Worm (Caenorhabditis elegans): ENCODE results near the gene cdr-4.
"Not testable (repeated sequence)": the region's sequence is repeated elsewhere in the genome, so short reads cannot be mapped to it uniquely, and the experiment has no call there.

Gene cdr-4

ce11 chrV:12395699-12396098 is 12.7 kb downstream of the cdr-4 start, which contains the start of gene twk-14:
TSS of gene twk-14 (minus strand) at chrV:12395706.
- TF ChIP-seq snpc-4 (tag; optimal IDR thresholded peaks at IDR 0.05), result no peak
- no peak for TF ChIP-seq nhr-76 (tag; optimal IDR thresholded peaks at IDR 0.05)
- no peak for TF ChIP-seq elt-2 (tag; optimal IDR thresholded peaks at IDR 0.05)
- TF ChIP-seq nhr-77 (tag; optimal IDR thresholded peaks at IDR 0.05), result no peak
- TF ChIP-seq pha-4 (tag; optimal IDR thresholded peaks at IDR 0.05), result no peak
- TF ChIP-seq nhr-23 (tag; optimal IDR thresholded peaks at IDR 0.05), result no peak
- TF ChIP-seq lsy-12 (tag; optimal IDR thresholded peaks at IDR 0.05), result no peak
- no peak for TF ChIP-seq nhr-237 (tag; optimal IDR thresholded peaks at IDR 0.05)
- no peak for TF ChIP-seq ceh-9 (tag; optimal IDR thresholded peaks at IDR 0.05)
- TF ChIP-seq fkh-10 (GFP tag; optimal IDR thresholded peaks at IDR 0.05), result no peak
- no peak for TF ChIP-seq lin-15B (tag; optimal IDR thresholded peaks at IDR 0.05)

DNA sequence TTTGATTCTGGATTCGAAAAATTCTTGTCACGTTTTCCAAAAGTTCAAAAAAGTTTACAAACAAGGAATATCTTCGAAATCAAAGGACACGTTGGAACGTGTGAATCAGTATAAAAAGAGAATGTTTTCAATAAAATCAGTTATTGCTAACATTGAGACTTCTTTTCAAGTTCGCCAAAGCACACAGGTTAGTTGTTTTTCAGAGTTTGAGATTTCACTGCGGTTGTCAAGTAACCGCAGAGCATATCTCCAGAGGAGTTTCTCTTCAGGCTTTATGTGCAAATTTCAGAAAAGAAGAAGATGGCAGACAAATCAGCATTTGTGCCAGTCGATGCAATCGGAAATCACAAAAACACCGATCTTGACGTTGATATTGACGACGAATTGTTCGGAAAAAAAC is 22.3 kb downstream of the cdr-4 start, which contains the start of gene K01D12.15:
Gene K01D12.15 (plus strand): TSS at position 301 of the 400 bp plus-strand sequence.
- TF ChIP-seq fos-1 (tag; optimal IDR thresholded peaks at IDR 0.05) (no peak), ceh-9 (tag; optimal IDR thresholded peaks at IDR 0.05) (no peak), zag-1 (tag; optimal IDR thresholded peaks at IDR 0.05) (no peak), tbx-2 (tag; optimal IDR thresholded peaks at IDR 0.05) (no peak), fkh-10 (GFP tag; optimal IDR thresholded peaks at IDR 0.05) (no peak), mml-1 (tag; optimal IDR thresholded peaks at IDR 0.05) (no peak), nhr-12 (tag; optimal IDR thresholded peaks at IDR 0.05) (no peak), R02D3.7 (tag; optimal IDR thresholded peaks at IDR 0.05) (no peak), unc-39 (tag; optimal IDR thresholded peaks at IDR 0.05) (no peak), nhr-25 (tag; optimal IDR thresholded peaks at IDR 0.05) (no peak), ama-1 (optimal IDR thresholded peaks at IDR 0.05) (no peak), nhr-76 (tag; optimal IDR thresholded peaks at IDR 0.05) (no peak), egl-5 (tag; optimal IDR thresholded peaks at IDR 0.05) (no peak), nhr-67 (tag; optimal IDR thresholded peaks at IDR 0.05) (no peak), ceh-82 (tag; optimal IDR thresholded peaks at IDR 0.05) (no peak), nhr-28 (tag; optimal IDR thresholded peaks at IDR 0.05) (no peak), hmg-11 (tag; optimal IDR thresholded peaks at IDR 0.05) (no peak), skn-1 (tag; optimal IDR thresholded peaks at IDR 0.05) (no peak), fkh-2 (tag; optimal IDR thresholded peaks at IDR 0.05) (no peak), jun-1 (tag; optimal IDR thresholded peaks at IDR 0.05) (no peak)

- TF ChIP-seq fkh-2 (tag; optimal IDR thresholded peaks at IDR 0.05), result no peak
- no peak for TF ChIP-seq nhr-77 (tag; optimal IDR thresholded peaks at IDR 0.05)
- TF ChIP-seq pqm-1 (tag; optimal IDR thresholded peaks at IDR 0.05), result no peak
- no peak for TF ChIP-seq mdl-1 (tag; optimal IDR thresholded peaks at IDR 0.05)
- no peak for TF ChIP-seq aly-2 (tag; optimal IDR thresholded peaks at IDR 0.05)
- TF ChIP-seq ceh-82 (tag; optimal IDR thresholded peaks at IDR 0.05), result no peak
- TF ChIP-seq ztf-11 (tag; optimal IDR thresholded peaks at IDR 0.05), result no peak
- TF ChIP-seq unc-62 (GFP tag; optimal IDR thresholded peaks at IDR 0.05), result no peak
Observed at ce11 chrV:12377256-12377655, 31.2 kb downstream of the cdr-4 start, which contains the start of gene K01D12.1. TSS of gene K01D12.1 (plus strand) at chrV:12377556.

DNA sequence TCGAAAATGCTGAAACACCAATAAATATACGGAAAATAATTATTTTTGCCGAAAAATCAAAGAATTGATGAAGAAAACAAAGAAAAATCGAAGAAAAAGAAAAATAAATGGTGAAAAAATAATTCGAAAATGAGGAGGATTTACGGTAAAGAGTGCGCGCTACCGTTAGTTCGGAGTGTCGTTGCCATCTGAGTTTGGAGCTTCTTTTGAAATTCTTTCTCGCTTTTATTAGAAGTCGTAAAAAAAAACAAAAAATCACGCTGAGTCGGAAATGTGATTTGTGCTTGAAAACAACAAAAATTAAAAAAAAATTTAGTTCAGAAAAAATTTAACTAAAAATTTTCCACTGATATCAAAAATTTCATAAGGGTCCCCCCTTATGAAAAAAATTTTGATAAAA is 34.2 kb downstream of the cdr-4 start, which contains the start of gene F23H12.10:
Gene F23H12.10 (minus strand): TSS at position 12 of the 400 bp plus-strand sequence.
- not testable (repeated sequence) for TF ChIP-seq pha-4, ztf-4, lsy-12 (tag; optimal IDR thresholded peaks at IDR 0.05)

DNA sequence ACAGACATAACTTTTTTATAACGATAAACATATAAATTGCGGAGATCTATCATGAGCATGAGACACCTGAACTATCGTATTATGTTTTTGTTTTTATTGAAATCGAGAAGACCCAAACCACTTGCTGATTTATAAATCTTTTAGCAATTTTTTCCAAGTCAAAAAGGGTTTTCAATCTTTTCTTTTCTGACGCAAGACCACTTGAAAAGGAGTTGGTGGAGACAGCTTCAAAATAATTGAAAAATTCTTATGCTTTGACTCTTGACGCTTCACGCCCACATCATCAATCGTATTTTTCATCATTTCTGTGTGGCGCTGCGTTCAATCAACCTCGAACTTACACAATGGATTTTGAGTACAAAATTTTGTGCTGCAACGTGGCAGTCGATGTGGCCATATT is 37.0 kb downstream of the cdr-4 start, which contains the start of gene F23H12.7:
Gene F23H12.7 (plus strand): TSS at position 301 of the 400 bp plus-strand sequence.
- TF ChIP-seq snpc-4 (tag; optimal IDR thresholded peaks at IDR 0.05), result no peak
- TF ChIP-seq nhr-76 (tag; optimal IDR thresholded peaks at IDR 0.05), result no peak
- TF ChIP-seq pqm-1 (tag; optimal IDR thresholded peaks at IDR 0.05), result no peak
- TF ChIP-seq elt-2 (tag; optimal IDR thresholded peaks at IDR 0.05), result no peak

DNA sequence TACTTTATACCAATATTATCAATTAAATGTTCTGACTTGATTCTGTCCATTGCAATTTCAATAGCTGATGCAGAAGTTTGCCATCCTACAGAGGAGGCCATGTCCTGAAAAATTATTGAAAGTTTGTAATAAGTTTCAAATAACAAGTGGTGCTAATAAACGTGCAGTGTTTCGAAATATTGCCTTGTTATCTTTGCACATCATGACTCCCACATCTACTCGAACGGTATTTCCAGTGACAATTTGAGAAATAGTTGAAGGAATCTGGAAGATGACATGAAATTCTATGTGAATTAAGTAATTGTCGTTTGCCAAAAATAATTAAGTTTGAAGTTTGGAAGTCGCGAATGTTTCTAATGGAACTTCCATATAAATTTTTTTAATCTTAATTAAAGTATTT is 39.0 kb downstream of the cdr-4 start, which contains the start of gene gcy-13:
Gene gcy-13 (minus strand): TSS at position 101 of the 400 bp plus-strand sequence.
- TF ChIP-seq unc-39 (tag; optimal IDR thresholded peaks at IDR 0.05), result no peak
- no peak for TF ChIP-seq aly-2 (tag; optimal IDR thresholded peaks at IDR 0.05)
- no peak for TF ChIP-seq nhr-25 (tag; optimal IDR thresholded peaks at IDR 0.05)
- no peak for TF ChIP-seq fkh-2 (tag; optimal IDR thresholded peaks at IDR 0.05)
- TF ChIP-seq elt-1 (tag; optimal IDR thresholded peaks at IDR 0.05), result no peak
- no peak for TF ChIP-seq ceh-28 (tag; optimal IDR thresholded peaks at IDR 0.05)
- TF ChIP-seq fkh-10 (GFP tag; optimal IDR thresholded peaks at IDR 0.05), result no peak
- no peak for TF ChIP-seq lin-15B (tag; optimal IDR thresholded peaks at IDR 0.05)
- no peak for TF ChIP-seq eor-1 (tag; optimal IDR thresholded peaks at IDR 0.05)
- TF ChIP-seq nfya-1 (tag; optimal IDR thresholded peaks at IDR 0.05; ENCODE audit: insufficient read depth), result no peak
- TF ChIP-seq ceh-16 (tag; optimal IDR thresholded peaks at IDR 0.05), result no peak
- no peak for TF ChIP-seq mdl-1 (tag; optimal IDR thresholded peaks at IDR 0.05)
- TF ChIP-seq egl-27 (tag; optimal IDR thresholded peaks at IDR 0.05), result no peak
- no peak for TF ChIP-seq nhr-28 (tag; optimal IDR thresholded peaks at IDR 0.05)
- no peak for TF ChIP-seq mml-1 (tag; optimal IDR thresholded peaks at IDR 0.05)
- no peak for TF ChIP-seq egl-5 (tag; optimal IDR thresholded peaks at IDR 0.05)
- no peak for TF ChIP-seq nhr-67 (tag; optimal IDR thresholded peaks at IDR 0.05)
- TF ChIP-seq pqm-1 (tag; optimal IDR thresholded peaks at IDR 0.05), result no peak
- TF ChIP-seq ceh-9 (tag; optimal IDR thresholded peaks at IDR 0.05), result no peak

Data from whole organism, L3 larva.